Worm (Caenorhabditis elegans): ENCODE results near the gene dph-5.

DNA sequence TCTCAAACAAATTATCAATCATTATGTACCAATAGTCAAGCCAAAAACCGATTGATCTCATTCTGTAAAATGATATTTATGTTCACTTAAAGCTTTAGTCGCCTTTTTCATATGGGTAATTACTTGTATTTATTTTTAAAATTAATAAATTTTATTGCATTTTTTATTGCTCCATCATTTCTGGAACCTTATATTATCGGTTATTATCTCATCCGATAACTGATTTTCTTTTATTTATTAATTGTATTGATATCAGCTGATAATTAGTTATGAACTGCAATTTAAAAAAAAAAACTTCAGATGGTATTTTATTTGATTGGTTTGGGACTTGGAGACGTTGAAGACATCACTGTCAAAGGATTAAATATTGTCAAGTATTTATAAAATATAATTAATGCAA lies at the start of gene dph-5:
- TF ChIP-seq fkh-10 (GFP tag; optimal IDR thresholded peaks at IDR 0.05) (no peak), ama-1 (optimal IDR thresholded peaks at IDR 0.05) (no peak), ztf-11 (tag; optimal IDR thresholded peaks at IDR 0.05) (no peak), elt-2 (tag; optimal IDR thresholded peaks at IDR 0.05) (no peak)
